Fruit fly (Drosophila melanogaster) whole organism, embryonic: ENCODE measurements around the gene Mekk1.

Experiments used
- Bteb2 ChIP-seq: fragments of 200-800 bp; sonication (Bioruptor generic); optimal IDR thresholded peaks from 2 replicates; lab custom pipeline; 2016; ENCODE audit warnings: missing biosample characterization, missing genetic modification characterization
- CG1024 ChIP-seq: fragments of 200-800 bp; sonication (Bioruptor generic); IDR thresholded peaks from 2 replicates; pipeline ENCODE4 v1.3.6; 2022; ENCODE audit warnings: missing biosample characterization, missing genetic modification characterization
- CG11560 ChIP-seq: fragments of 200-800 bp; sonication (Bioruptor generic); IDR thresholded peaks from 3 replicates; pipeline ENCODE4 v1.3.6; 2022; ENCODE audit warnings: missing biosample characterization, missing genetic modification characterization
- CG15269 ChIP-seq: fragments of 200-800 bp; sonication (Bioruptor generic); optimal IDR thresholded peaks from 2 replicates; lab custom pipeline; 2018; ENCODE audit warnings: missing biosample characterization, mild to moderate bottlenecking, missing genetic modification characterization, moderate library complexity
- CG16779 ChIP-seq: fragments of 200-800 bp; sonication (Bioruptor generic); IDR thresholded peaks from 2 replicates; pipeline ENCODE4 v1.3.6; 2022; ENCODE audit warnings: missing biosample characterization, missing genetic modification characterization
- CG17359 ChIP-seq: fragments of 200-800 bp; sonication (Bioruptor generic); optimal IDR thresholded peaks from 3 replicates; lab custom pipeline; 2018; ENCODE audit warnings: missing biosample characterization, mild to moderate bottlenecking, missing genetic modification characterization, moderate library complexity
- CG17385 ChIP-seq: fragments of 200-800 bp; sonication (Bioruptor generic); optimal IDR thresholded peaks from 3 replicates; lab custom pipeline; 2018; ENCODE audit warnings: missing biosample characterization, mild to moderate bottlenecking, missing genetic modification characterization
- CG2120 ChIP-seq: fragments of 200-800 bp; sonication (Bioruptor generic); optimal IDR thresholded peaks from 3 replicates; lab custom pipeline; 2016; ENCODE audit warnings: missing biosample characterization, missing genetic modification characterization
- CG2129 ChIP-seq: fragments of 200-800 bp; sonication (Bioruptor generic); IDR thresholded peaks from 2 replicates; pipeline ENCODE4 v1.3.6; 2022; ENCODE audit warnings: missing biosample characterization, missing genetic modification characterization; ENCODE audit not compliant: partially characterized antibody
- CG2678 ChIP-seq: fragments of 200-800 bp; sonication (Bioruptor generic); optimal IDR thresholded peaks from 3 replicates; lab custom pipeline; 2019; ENCODE audit warnings: missing biosample characterization, mild to moderate bottlenecking, missing genetic modification characterization, moderate library complexity
- CG4854 ChIP-seq: fragments of 200-800 bp; sonication (Bioruptor generic); optimal IDR thresholded peaks from 2 replicates; lab custom pipeline; 2016; ENCODE audit warnings: missing biosample characterization, missing genetic modification characterization, inconsistent platforms
- CG5245 ChIP-seq: fragments of 200-800 bp; sonication (Bioruptor generic); optimal IDR thresholded peaks from 3 replicates; lab custom pipeline; 2016; ENCODE audit warnings: missing biosample characterization, missing genetic modification characterization
- CG7745 ChIP-seq: fragments of 200-800 bp; sonication (Bioruptor generic); optimal IDR thresholded peaks from 2 replicates; lab custom pipeline; 2018; ENCODE audit warnings: missing biosample characterization, mild to moderate bottlenecking, missing genetic modification characterization, moderate library complexity
- CG7786 ChIP-seq: fragments of 200-800 bp; sonication (Bioruptor generic); optimal IDR thresholded peaks from 2 replicates; lab custom pipeline; 2016; ENCODE audit warnings: missing biosample characterization, missing genetic modification characterization
- CG8765 ChIP-seq: fragments of 200-800 bp; sonication (Bioruptor generic); IDR thresholded peaks from 2 replicates; pipeline ENCODE4 v1.3.6; 2022; ENCODE audit warnings: missing biosample characterization, missing genetic modification characterization
- CkIIα-i1 ChIP-seq: fragments of 200-800 bp; sonication (Bioruptor generic); IDR thresholded peaks from 2 replicates; pipeline ENCODE4 v1.3.6; 2022; ENCODE audit warnings: missing biosample characterization, missing genetic modification characterization
- Dll ChIP-seq: fragments of 200-800 bp; sonication (Bioruptor generic); IDR thresholded peaks from 4 replicates; pipeline ENCODE4 v1.3.6; 2022; ENCODE audit warnings: missing biosample characterization, missing genetic modification characterization; ENCODE audit not compliant: partially characterized antibody
- Eip74EF ChIP-seq, 2 experiments: fragments of 200-800 bp in 1 of 2; fragments of >200 bp in 1 of 2; sonication (Bioruptor generic) in 1 of 2; optimal IDR thresholded peaks; 2 replicates each; lab custom pipeline; 2017 to 2019; ENCODE audit warnings: missing biosample characterization in 2 of 2, missing genetic modification characterization in 2 of 2, mild to moderate bottlenecking in 1 of 2, moderate library complexity in 1 of 2
- Ets65A ChIP-seq: fragments of 200-800 bp; sonication (Bioruptor generic); peaks from one replicate; lab custom pipeline; 2016; ENCODE audit warnings: missing biosample characterization, missing genetic modification characterization
- Fer3 ChIP-seq: fragments of 200-800 bp; sonication (Bioruptor generic); optimal IDR thresholded peaks from 2 replicates; lab custom pipeline; 2018; ENCODE audit warnings: missing biosample characterization, mild to moderate bottlenecking, missing genetic modification characterization, moderate library complexity
- HmgD ChIP-seq: fragments of 200-800 bp; sonication (Bioruptor generic); optimal IDR thresholded peaks from 3 replicates; lab custom pipeline; 2016; ENCODE audit warnings: missing biosample characterization, missing genetic modification characterization
- Hr51 ChIP-seq, 2 experiments: fragments of 200-800 bp; sonication (Bioruptor generic); optimal IDR thresholded peaks; 2 replicates in 1 of 2; 3 replicates in 1 of 2; lab custom pipeline; 2016 to 2018; ENCODE audit warnings: missing biosample characterization in 2 of 2, missing genetic modification characterization in 2 of 2, mild to moderate bottlenecking in 1 of 2, moderate library complexity in 1 of 2
- Lpt ChIP-seq: fragments of >200 bp; optimal IDR thresholded peaks from 2 replicates; lab custom pipeline; 2018; ENCODE audit warnings: missing biosample characterization, missing genetic modification characterization
- MTF-1 ChIP-seq: fragments of 200-800 bp; sonication (Bioruptor generic); optimal IDR thresholded peaks from 2 replicates; lab custom pipeline; 2018; ENCODE audit warnings: missing biosample characterization, mild to moderate bottlenecking, missing genetic modification characterization, borderline replicate concordance
- NC2α ChIP-seq: fragments of 200-800 bp; sonication (Bioruptor generic); optimal IDR thresholded peaks from 2 replicates; lab custom pipeline; 2016; ENCODE audit warnings: missing biosample characterization, missing genetic modification characterization
- NC2β ChIP-seq: fragments of 200-800 bp; sonication (Bioruptor generic); optimal IDR thresholded peaks from 2 replicates; lab custom pipeline; 2016; ENCODE audit warnings: missing biosample characterization, missing genetic modification characterization
- Nf-YC ChIP-seq: fragments of 200-800 bp; optimal IDR thresholded peaks from 3 replicates; lab custom pipeline; 2019; ENCODE audit warnings: missing biosample characterization, mild to moderate bottlenecking, missing genetic modification characterization, moderate library complexity
- Ptx1 ChIP-seq: fragments of 200-800 bp; sonication (Bioruptor generic); IDR thresholded peaks from 2 replicates; pipeline ENCODE4 v1.3.6; 2022; ENCODE audit warnings: missing biosample characterization, missing genetic modification characterization
- Side ChIP-seq: fragments of 200-800 bp; sonication (Bioruptor generic); optimal IDR thresholded peaks from 2 replicates; lab custom pipeline; 2016; ENCODE audit warnings: missing biosample characterization, missing genetic modification characterization
- Xrp1 ChIP-seq: fragments of 200-800 bp; sonication (Bioruptor generic); IDR thresholded peaks from 2 replicates; pipeline ENCODE4 v1.3.6; 2022; ENCODE audit warnings: missing biosample characterization, missing genetic modification characterization
- amos ChIP-seq: fragments of 200-800 bp; sonication (Bioruptor generic); IDR thresholded peaks from 2 replicates; pipeline ENCODE4 v1.3.6; 2022; ENCODE audit warnings: missing biosample characterization, missing genetic modification characterization; ENCODE audit not compliant: partially characterized antibody
- ase ChIP-seq: fragments of 200-800 bp; sonication (Bioruptor generic); IDR thresholded peaks from 3 replicates; pipeline ENCODE4 v1.3.6; 2022; ENCODE audit warnings: missing biosample characterization, missing genetic modification characterization
- bigmax ChIP-seq: fragments of 200-800 bp; sonication (Bioruptor generic); optimal IDR thresholded peaks from 2 replicates; lab custom pipeline; 2018; ENCODE audit warnings: missing biosample characterization, mild to moderate bottlenecking, missing genetic modification characterization
- cato ChIP-seq: fragments of 200-800 bp; sonication (Bioruptor generic); optimal IDR thresholded peaks from 2 replicates; lab custom pipeline; 2016; ENCODE audit warnings: missing biosample characterization, missing genetic modification characterization, borderline replicate concordance
- chif ChIP-seq, 2 experiments: fragments of 200-800 bp; sonication (Bioruptor generic); optimal IDR thresholded peaks; 3 replicates each; lab custom pipeline; 2016; ENCODE audit warnings: missing biosample characterization in 2 of 2, missing genetic modification characterization in 2 of 2
- chm ChIP-seq: fragments of 200-800 bp; sonication (Bioruptor generic); IDR thresholded peaks from 2 replicates; pipeline ENCODE4 v1.3.6; 2022; ENCODE audit warnings: missing biosample characterization, missing genetic modification characterization
- crol ChIP-seq: fragments of 200-800 bp; sonication (Bioruptor generic); IDR thresholded peaks from 2 replicates; pipeline ENCODE4 v1.3.6; 2022; ENCODE audit warnings: missing biosample characterization, missing genetic modification characterization
- en ChIP-seq: fragments of 200-800 bp; sonication (Bioruptor generic); optimal IDR thresholded peaks from 2 replicates; lab custom pipeline; 2016; ENCODE audit warnings: missing biosample characterization, missing genetic modification characterization
- ewg ChIP-seq: fragments of 200-800 bp; sonication (Bioruptor generic); optimal IDR thresholded peaks from 3 replicates; lab custom pipeline; 2017; ENCODE audit warnings: mild to moderate bottlenecking, missing biosample characterization, missing genetic modification reagents, missing genetic modification characterization
- fru ChIP-seq: fragments of >200 bp; optimal IDR thresholded peaks from 2 replicates; lab custom pipeline; 2017
- ftz-f1 ChIP-seq: fragments of 200-800 bp; sonication (Bioruptor generic); optimal IDR thresholded peaks from 2 replicates; lab custom pipeline; 2016; ENCODE audit warnings: missing biosample characterization, missing genetic modification characterization
- gcm2 ChIP-seq: fragments of 200-800 bp; sonication (Bioruptor generic); optimal IDR thresholded peaks from 2 replicates; lab custom pipeline; 2016; ENCODE audit warnings: missing biosample characterization, missing genetic modification characterization
- h ChIP-seq: fragments of >200 bp; optimal IDR thresholded peaks from 2 replicates; lab custom pipeline; 2017
- jing ChIP-seq: fragments of 200-800 bp; sonication (Bioruptor generic); optimal IDR thresholded peaks from 2 replicates; lab custom pipeline; 2018; ENCODE audit warnings: missing biosample characterization, mild to moderate bottlenecking, missing genetic modification characterization
- luna ChIP-seq: fragments of 200-800 bp; sonication (Bioruptor generic); optimal IDR thresholded peaks from 2 replicates; lab custom pipeline; 2016; ENCODE audit warnings: missing biosample characterization, missing genetic modification characterization
- pnt ChIP-seq: fragments of 200-800 bp; sonication (Bioruptor generic); optimal IDR thresholded peaks from 3 replicates; lab custom pipeline; 2016; ENCODE audit warnings: missing biosample characterization, missing genetic modification characterization
- pzg ChIP-seq: fragments of 200-800 bp; sonication (Bioruptor generic); optimal IDR thresholded peaks from 3 replicates; lab custom pipeline; 2018; ENCODE audit warnings: missing biosample characterization, mild to moderate bottlenecking, missing genetic modification characterization, moderate library complexity
- run ChIP-seq: fragments of 200-800 bp; sonication (Bioruptor generic); optimal IDR thresholded peaks from 3 replicates; lab custom pipeline; 2018; ENCODE audit warnings: missing biosample characterization, mild to moderate bottlenecking, missing genetic modification characterization
- sqz ChIP-seq: fragments of 200-800 bp; sonication (Bioruptor generic); optimal IDR thresholded peaks from 3 replicates; lab custom pipeline; 2018; ENCODE audit warnings: missing biosample characterization, mild to moderate bottlenecking, missing genetic modification characterization
- tna ChIP-seq: fragments of 200-800 bp; sonication (Bioruptor generic); IDR thresholded peaks from 2 replicates; pipeline ENCODE4 v1.3.6; 2022; ENCODE audit warnings: missing biosample characterization, missing genetic modification characterization; ENCODE audit not compliant: partially characterized antibody
- zen2 ChIP-seq: fragments of 200-800 bp; sonication (Bioruptor generic); IDR thresholded peaks from 3 replicates; pipeline ENCODE4 v1.3.6; 2022; ENCODE audit warnings: missing biosample characterization, missing genetic modification characterization; ENCODE audit not compliant: partially characterized antibody

The Mekk1 gene

dm6 chr3R:18719767-18720341 lies 23.5 kb downstream of the Mekk1 start (continued):
- TF ChIP-seq Lpt (GFP tag; lab: Kevin White, UChicago) (no peak), CG17359 (tag; lab: Kevin White, UChicago) (peak; percentile 90), bigmax (GFP tag; lab: Kevin White, UChicago) (no peak), Hr51 (GFP tag; optimal IDR thresholded peaks at IDR 0.05; lab: Kevin White, UChicago) (peak; percentile 67 to 89), ftz-f1 (GFP tag; lab: Kevin White, UChicago) (no peak), pzg (GFP tag; lab: Kevin White, UChicago) (peak; percentile 10), zen2 (no peak), cato (GFP tag; lab: Kevin White, UChicago) (peak; percentile 15), gcm2 (GFP tag; lab: Kevin White, UChicago) (peak; percentile 40), NC2α (GFP tag; lab: Kevin White, UChicago) (peak; percentile 39), Fer3 (tag; lab: Kevin White, UChicago) (peak; percentile 90), MTF-1 (GFP tag; lab: Kevin White, UChicago) (peak; percentile 58), run (tag; lab: Kevin White, UChicago) (peak; percentile 87), Nf-YC (tag; lab: Kevin White, UChicago) (peak; percentile 76), CG11560 (tag; lab: Robert Waterston, UW) (peak; percentile 71), Ets65A (GFP tag; lab: Kevin White, UChicago) (peak; percentile 93), en (peak; percentile 56), ewg (GFP tag; lab: Kevin White, UChicago) (peak; percentile 69), NC2β (GFP tag; lab: Kevin White, UChicago) (peak; percentile 68), jing (GFP tag; lab: Kevin White, UChicago) (peak; percentile 58), CkIIα-i1 (GFP tag; lab: Robert Waterston, UW) (no peak), Eip74EF (GFP tag; optimal IDR thresholded peaks at IDR 0.05; lab: Kevin White, UChicago) (peak in 1 of 2 experiments; percentile 79), CG17385 (GFP tag; lab: Kevin White, UChicago) (peak; percentile 86), Dll (no peak), CG7745 (tag; lab: Kevin White, UChicago) (no peak), CG16779 (GFP tag; lab: Robert Waterston, UW) (no peak), CG15269 (tag; lab: Kevin White, UChicago) (peak; percentile 92), h (lab: Kevin White, UChicago) (no peak), sqz (peak; percentile 75), CG2129 (GFP tag; lab: Robert Waterston, UW) (no peak), Xrp1 (peak; percentile 90), CG4854 (GFP tag; lab: Kevin White, UChicago) (no peak), CG8765 (GFP tag; lab: Robert Waterston, UW) (peak; percentile 18; the same call in 1 of the 2 replicates), Side (GFP tag; lab: Kevin White, UChicago) (peak; percentile 81), crol (GFP tag; lab: Robert Waterston, UW) (no peak), fru (no peak), CG2678 (tag; lab: Kevin White, UChicago) (peak; percentile 94), pnt (GFP tag; lab: Kevin White, UChicago) (peak; percentile 81), amos (GFP tag; lab: Robert Waterston, UW) (no peak), HmgD (peak; percentile 22), chm (GFP tag; lab: Robert Waterston, UW) (peak; percentile 71), Ptx1 (GFP tag; lab: Robert Waterston, UW) (peak; percentile 84), CG2120 (peak; percentile 93), CG1024 (peak; percentile 73), tna (GFP tag; lab: Robert Waterston, UW) (no peak), Bteb2 (GFP tag; lab: Kevin White, UChicago) (peak; percentile 76), chif (GFP tag; optimal IDR thresholded peaks at IDR 0.05; lab: Kevin White, UChicago) (peak; percentile 61 to 81), CG7786 (GFP tag; lab: Kevin White, UChicago) (peak; percentile 81), luna (GFP tag; lab: Kevin White, UChicago) (peak; percentile 65), CG5245 (GFP tag; lab: Kevin White, UChicago) (peak; percentile 67), ase (peak; percentile 76; the same call in 2 of the 3 replicates)
